Fruit fly (Drosophila melanogaster) whole organism, embryonic: Measurements from ENCODE around the gene CG31735.

Experiments
- Antp ChIP-seq: fragments of 200-800 bp; sonication (Bioruptor generic); optimal IDR thresholded peaks from 3 replicates; lab custom pipeline; 2016; ENCODE audit warnings: missing biosample characterization, missing genetic modification characterization
- Atf6 ChIP-seq: fragments of 200-800 bp; sonication (Bioruptor generic); IDR thresholded peaks from 2 replicates; pipeline ENCODE4 v1.3.6; 2022; ENCODE audit warnings: missing biosample characterization, missing genetic modification characterization
- B-H2 ChIP-seq: fragments of 200-800 bp; sonication (Bioruptor generic); optimal IDR thresholded peaks from 2 replicates; lab custom pipeline; 2018; ENCODE audit warnings: missing biosample characterization, mild to moderate bottlenecking, missing genetic modification characterization
- CG10366 ChIP-seq: fragments of 200-800 bp; sonication (Bioruptor generic); IDR thresholded peaks from 2 replicates; pipeline ENCODE4 v1.3.6; 2022; ENCODE audit warnings: missing biosample characterization, missing genetic modification characterization
- CG10654 ChIP-seq: fragments of 200-800 bp; sonication (Bioruptor generic); optimal IDR thresholded peaks from 2 replicates; lab custom pipeline; 2016; ENCODE audit warnings: missing biosample characterization, missing genetic modification characterization
- CG11247 ChIP-seq: fragments of 200-800 bp; sonication (Bioruptor generic); IDR thresholded peaks from 2 replicates; pipeline ENCODE4 v1.3.6; 2022; ENCODE audit warnings: missing biosample characterization, missing genetic modification characterization
- CG12155 ChIP-seq: fragments of 200-800 bp; sonication (Bioruptor generic); optimal IDR thresholded peaks from 3 replicates; lab custom pipeline; 2016; ENCODE audit warnings: missing biosample characterization, missing genetic modification characterization
- CG17568 ChIP-seq: fragments of 200-800 bp; sonication (Bioruptor generic); optimal IDR thresholded peaks from 2 replicates; lab custom pipeline; 2018; ENCODE audit warnings: missing biosample characterization, mild to moderate bottlenecking, missing genetic modification characterization, moderate library complexity
- CG2129 ChIP-seq: fragments of 200-800 bp; sonication (Bioruptor generic); IDR thresholded peaks from 2 replicates; pipeline ENCODE4 v1.3.6; 2022; ENCODE audit warnings: missing biosample characterization, missing genetic modification characterization; ENCODE audit not compliant: partially characterized antibody
- CG2889 ChIP-seq: fragments of 200-800 bp; sonication (Bioruptor generic); IDR thresholded peaks from 3 replicates; pipeline ENCODE4 v1.3.6; 2022; ENCODE audit warnings: missing biosample characterization, missing genetic modification characterization
- CG3995 ChIP-seq: fragments of 200-800 bp; sonication (Bioruptor generic); optimal IDR thresholded peaks from 3 replicates; lab custom pipeline; 2016; ENCODE audit warnings: missing biosample characterization, missing genetic modification characterization
- CG4730 ChIP-seq: fragments of 200-800 bp; sonication (Bioruptor generic); IDR thresholded peaks from 2 replicates; pipeline ENCODE4 v1.3.6; 2022; ENCODE audit warnings: missing biosample characterization, missing genetic modification characterization
- CG7786 ChIP-seq: fragments of 200-800 bp; sonication (Bioruptor generic); optimal IDR thresholded peaks from 2 replicates; lab custom pipeline; 2016; ENCODE audit warnings: missing biosample characterization, missing genetic modification characterization
- CG8290 ChIP-seq, 3 experiments: fragments of 200-800 bp; sonication (Bioruptor generic); optimal IDR thresholded peaks; 2 replicates each; lab custom pipeline; 2016 to 2019; ENCODE audit warnings: missing biosample characterization in 3 of 3, missing genetic modification characterization in 3 of 3, mild to moderate bottlenecking in 2 of 3, moderate library complexity in 1 of 3
- CG8765 ChIP-seq: fragments of 200-800 bp; sonication (Bioruptor generic); IDR thresholded peaks from 2 replicates; pipeline ENCODE4 v1.3.6; 2022; ENCODE audit warnings: missing biosample characterization, missing genetic modification characterization
- CG9797 ChIP-seq: fragments of 200-800 bp; sonication (Bioruptor generic); optimal IDR thresholded peaks from 3 replicates; lab custom pipeline; 2018; ENCODE audit warnings: missing biosample characterization, mild to moderate bottlenecking, missing genetic modification characterization
- Camta ChIP-seq: fragments of 200-800 bp; sonication (Bioruptor generic); optimal IDR thresholded peaks from 2 replicates; lab custom pipeline; 2016; ENCODE audit warnings: missing biosample characterization, missing genetic modification characterization
- D19B ChIP-seq: fragments of 200-800 bp; sonication (Bioruptor generic); optimal IDR thresholded peaks from 2 replicates; lab custom pipeline; 2017; ENCODE audit warnings: missing biosample characterization, mild to moderate bottlenecking, missing genetic modification characterization
- Eip74EF ChIP-seq, 2 experiments: fragments of 200-800 bp in 1 of 2; fragments of >200 bp in 1 of 2; sonication (Bioruptor generic) in 1 of 2; optimal IDR thresholded peaks; 2 replicates each; lab custom pipeline; 2017 to 2019; ENCODE audit warnings: missing biosample characterization in 2 of 2, missing genetic modification characterization in 2 of 2, mild to moderate bottlenecking in 1 of 2, moderate library complexity in 1 of 2
- Ets97D ChIP-seq: fragments of 200-800 bp; sonication (Bioruptor generic); optimal IDR thresholded peaks from 3 replicates; lab custom pipeline; 2016; ENCODE audit warnings: missing biosample characterization, missing genetic modification characterization
- HLH54F ChIP-seq: fragments of 200-800 bp; sonication (Bioruptor generic); optimal IDR thresholded peaks from 3 replicates; lab custom pipeline; 2016; ENCODE audit warnings: missing biosample characterization, missing genetic modification characterization
- Hand ChIP-seq: fragments of 200-800 bp; sonication (Bioruptor generic); optimal IDR thresholded peaks from 2 replicates; lab custom pipeline; 2017; ENCODE audit warnings: mild to moderate bottlenecking, missing biosample characterization, missing genetic modification reagents, missing genetic modification characterization
- Hr3 ChIP-seq: fragments of 200-800 bp; sonication (Bioruptor generic); optimal IDR thresholded peaks from 3 replicates; lab custom pipeline; 2016; ENCODE audit warnings: missing biosample characterization, missing genetic modification characterization
- Opbp ChIP-seq: fragments of 200-800 bp; sonication (Bioruptor generic); IDR thresholded peaks from 3 replicates; pipeline ENCODE4 v1.3.6; 2022; ENCODE audit warnings: missing biosample characterization, missing genetic modification characterization; ENCODE audit not compliant: partially characterized antibody
- Sry-δ ChIP-seq: fragments of 200-800 bp; sonication (Bioruptor generic); optimal IDR thresholded peaks from 2 replicates; lab custom pipeline; 2016; ENCODE audit warnings: missing biosample characterization, missing genetic modification characterization
- cg ChIP-seq: fragments of 200-800 bp; sonication (Bioruptor generic); optimal IDR thresholded peaks from 3 replicates; lab custom pipeline; 2019; ENCODE audit warnings: missing biosample characterization, mild to moderate bottlenecking, missing genetic modification characterization, moderate library complexity
- chn ChIP-seq: fragments of 200-800 bp; sonication (Bioruptor generic); optimal IDR thresholded peaks from 2 replicates; lab custom pipeline; 2016; ENCODE audit warnings: missing biosample characterization, missing genetic modification characterization
- corto ChIP-seq: fragments of 200-800 bp; sonication (Bioruptor generic); optimal IDR thresholded peaks from 2 replicates; lab custom pipeline; 2016; ENCODE audit warnings: missing biosample characterization, mild to moderate bottlenecking, missing genetic modification characterization, moderate library complexity
- crp ChIP-seq, 2 experiments: fragments of 200-800 bp; sonication (Bioruptor generic); optimal IDR thresholded peaks; 2 replicates in 1 of 2; 3 replicates in 1 of 2; lab custom pipeline; 2017; ENCODE audit warnings: missing biosample characterization in 2 of 2, missing genetic modification characterization in 2 of 2, mild to moderate bottlenecking in 1 of 2, moderate library complexity in 1 of 2
- da ChIP-seq: fragments of 200-800 bp; sonication (Bioruptor generic); optimal IDR thresholded peaks from 2 replicates; lab custom pipeline; 2016; ENCODE audit warnings: missing biosample characterization, missing genetic modification characterization
- fru ChIP-seq: fragments of >200 bp; optimal IDR thresholded peaks from 2 replicates; lab custom pipeline; 2017
- gro ChIP-seq: fragments of 200-800 bp; sonication (Bioruptor generic); optimal IDR thresholded peaks from 2 replicates; lab custom pipeline; 2016; ENCODE audit warnings: missing biosample characterization, missing genetic modification characterization
- insv ChIP-seq, 2 experiments: fragments of 200-800 bp; sonication (Bioruptor generic); optimal IDR thresholded peaks; 3 replicates each; lab custom pipeline; 2016 to 2018; ENCODE audit warnings: missing biosample characterization in 2 of 2, missing genetic modification characterization in 2 of 2
- jumu ChIP-seq: fragments of 200-800 bp; sonication (Bioruptor generic); optimal IDR thresholded peaks from 3 replicates; lab custom pipeline; 2016; ENCODE audit warnings: missing biosample characterization, missing genetic modification characterization
- nau ChIP-seq: fragments of 200-800 bp; sonication (Bioruptor generic); optimal IDR thresholded peaks from 3 replicates; lab custom pipeline; 2017; ENCODE audit warnings: missing biosample characterization, mild to moderate bottlenecking, missing genetic modification characterization, missing genetic modification reagents
- row ChIP-seq: fragments of 200-800 bp; sonication (Bioruptor generic); IDR thresholded peaks from 3 replicates; pipeline ENCODE4 v1.3.6; 2022; ENCODE audit warnings: missing biosample characterization, missing genetic modification characterization
- sc ChIP-seq, 3 experiments: fragments of >200 bp in 2 of 3; fragments of 200-800 bp in 1 of 3; sonication (Bioruptor generic) in 1 of 3; optimal IDR thresholded peaks; 2 replicates in 2 of 3; 3 replicates in 1 of 3; lab custom pipeline; 2017; ENCODE audit warnings: mild to moderate bottlenecking in 1 of 3, missing biosample characterization in 1 of 3, missing genetic modification characterization in 1 of 3, missing genetic modification reagents in 1 of 3
- seq ChIP-seq: fragments of 200-800 bp; sonication (Bioruptor generic); IDR thresholded peaks from 2 replicates; pipeline ENCODE4 v1.3.6; 2022; ENCODE audit warnings: missing biosample characterization, missing genetic modification characterization
- shn ChIP-seq: fragments of 200-800 bp; sonication (Bioruptor generic); optimal IDR thresholded peaks from 3 replicates; lab custom pipeline; 2016; ENCODE audit warnings: missing biosample characterization, missing genetic modification characterization
- tna ChIP-seq: fragments of 200-800 bp; sonication (Bioruptor generic); IDR thresholded peaks from 2 replicates; pipeline ENCODE4 v1.3.6; 2022; ENCODE audit warnings: missing biosample characterization, missing genetic modification characterization; ENCODE audit not compliant: partially characterized antibody
- tx ChIP-seq: fragments of 200-800 bp; sonication (Bioruptor generic); optimal IDR thresholded peaks from 2 replicates; lab custom pipeline; 2016; ENCODE audit warnings: missing biosample characterization, missing genetic modification characterization

Gene CG31735

dm6 chr2L:15895154-15895553 lies at the start of gene CG31735:
CG31735 (plus strand) TSS chr2L:15895454.
- TF ChIP-seq CG2129 (GFP tag; lab: Robert Waterston, UW) = no peak
- TF ChIP-seq Hr3 (GFP tag; lab: Kevin White, UChicago) = no peak
- TF ChIP-seq Eip74EF (GFP tag; optimal IDR thresholded peaks at IDR 0.05; lab: Kevin White, UChicago) = no peak
- TF ChIP-seq seq (GFP tag; lab: Robert Waterston, UW) = no peak
- TF ChIP-seq tna (GFP tag; lab: Robert Waterston, UW) = no peak

DNA sequence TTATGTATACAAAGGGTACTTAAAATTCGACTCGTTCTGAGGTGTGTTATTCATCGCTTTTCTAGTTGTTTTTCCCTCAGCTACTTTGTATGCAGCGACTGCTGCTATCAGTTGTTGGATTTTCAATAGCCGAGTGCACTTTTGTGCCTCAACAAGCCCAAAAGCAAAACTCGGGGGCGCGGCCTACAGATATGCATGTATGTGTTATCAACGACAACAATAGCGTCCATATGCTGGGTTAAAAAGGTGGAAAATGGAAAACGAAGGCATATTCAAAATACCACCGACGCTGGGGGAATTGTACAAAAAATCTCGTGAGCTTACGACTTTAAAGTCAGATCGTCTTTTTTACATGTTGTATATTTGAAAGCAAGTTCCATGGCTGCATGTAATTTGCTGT lies 48.7 kb upstream of the CG31735 start:
- TF ChIP-seq CG3995 (GFP tag; lab: Kevin White, UChicago) = no peak
- TF ChIP-seq fru (lab: Kevin White, UChicago) = no peak
- TF ChIP-seq Atf6 (GFP tag; lab: Robert Waterston, UW) = no peak

DNA sequence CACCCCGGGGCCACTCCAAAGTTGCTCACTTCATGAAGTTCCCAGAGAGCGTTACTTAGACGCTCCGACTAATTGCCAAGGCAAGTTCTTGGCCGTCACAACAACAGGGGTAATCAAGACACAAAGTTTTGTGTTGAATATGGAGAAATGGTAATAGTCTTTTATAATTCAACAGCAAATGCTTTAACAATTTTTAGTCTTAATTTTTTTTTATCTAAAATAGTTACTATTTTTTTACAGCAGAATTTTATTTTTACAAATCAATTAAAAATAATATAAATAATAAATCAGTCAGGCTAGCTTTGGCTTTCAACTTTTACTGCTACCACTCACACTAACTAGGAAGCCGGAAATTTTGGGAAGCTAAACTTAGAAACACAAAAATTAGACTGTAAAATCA lies 43.0 kb upstream of the CG31735 start, which contains the start of gene CG13243:
Gene CG13243, plus strand, starts transcription at position 301 of the 400 bp plus-strand sequence.
- TF ChIP-seq HLH54F (GFP tag; lab: Kevin White, UChicago) (no peak), insv (GFP tag; optimal IDR thresholded peaks at IDR 0.05; lab: Kevin White, UChicago) (no peak), crp (GFP tag; optimal IDR thresholded peaks at IDR 0.05; lab: Kevin White, UChicago) (no peak), CG4730 (GFP tag; lab: Robert Waterston, UW) (no peak), Camta (no peak), CG10366 (no peak), shn (GFP tag; lab: Kevin White, UChicago) (no peak), CG8765 (GFP tag; lab: Robert Waterston, UW) (no peak), CG11247 (no peak), CG17568 (GFP tag; lab: Kevin White, UChicago) (no peak), B-H2 (GFP tag; lab: Kevin White, UChicago) (no peak), tx (GFP tag; lab: Kevin White, UChicago) (no peak), jumu (no peak), sc (optimal IDR thresholded peaks at IDR 0.05; lab: Kevin White, UChicago) (no peak), sc (GFP tag; optimal IDR thresholded peaks at IDR 0.05; lab: Kevin White, UChicago) (no peak), da (GFP tag; lab: Kevin White, UChicago) (no peak), Antp (GFP tag; lab: Kevin White, UChicago) (no peak), CG10654 (GFP tag; lab: Kevin White, UChicago) (no peak), Opbp (no peak), CG2889 (GFP tag; lab: Robert Waterston, UW) (no peak), Sry-δ (GFP tag; lab: Kevin White, UChicago) (no peak)

dm6 chr2L:15853826-15854225 lies 41.4 kb upstream of the CG31735 start, which contains the start of gene Tektin-A:
Tektin-A (plus strand) TSS chr2L:15854126.
- TF ChIP-seq D19B (GFP tag; lab: Kevin White, UChicago) = no peak
- no peak for TF ChIP-seq corto (GFP tag; lab: Kevin White, UChicago)
- no peak for TF ChIP-seq gro (GFP tag; lab: Kevin White, UChicago)
- TF ChIP-seq Ets97D (GFP tag; lab: Kevin White, UChicago) = no peak
- no peak for TF ChIP-seq chn
- no peak for TF ChIP-seq CG9797 (GFP tag; lab: Kevin White, UChicago)
- no peak for TF ChIP-seq Hand (GFP tag; lab: Kevin White, UChicago)
- no peak for TF ChIP-seq CG7786 (GFP tag; lab: Kevin White, UChicago)
- no peak for TF ChIP-seq CG12155 (GFP tag; lab: Kevin White, UChicago)
- no peak for TF ChIP-seq nau
- TF ChIP-seq cg = no peak
- TF ChIP-seq CG8290 (GFP tag; optimal IDR thresholded peaks at IDR 0.05; lab: Kevin White, UChicago) = no peak
- TF ChIP-seq CG8290 (tag; optimal IDR thresholded peaks at IDR 0.05; lab: Kevin White, UChicago) = no peak
- no peak for TF ChIP-seq fru (lab: Kevin White, UChicago)
- TF ChIP-seq row (GFP tag; lab: Robert Waterston, UW) = no peak
